Worm (Caenorhabditis elegans) whole organism, L1 larva: ENCODE results near the gene ttr-7.

Experiments
- C16A3.4 ChIP-seq: fragments of 150-350 bp; optimal IDR thresholded peaks from 2 replicates; lab custom pipeline; 2014; ENCODE audit warnings: missing biosample characterization, missing genetic modification characterization
- C34B4.2 ChIP-seq: sonication (generic microtip); optimal IDR thresholded peaks from 2 replicates; lab custom pipeline; 2017; ENCODE audit warnings: mild to moderate bottlenecking, missing genetic modification characterization, missing compliant biosample characterization
- F16B12.6 ChIP-seq: fragments of 150-350 bp; optimal IDR thresholded peaks from 2 replicates; lab custom pipeline; 2014; ENCODE audit warnings: missing biosample characterization, missing genetic modification characterization
- aha-1 ChIP-seq: fragments of 150-350 bp; optimal IDR thresholded peaks from 2 replicates; lab custom pipeline; 2014; ENCODE audit warnings: missing biosample characterization, missing genetic modification characterization
- alr-1 ChIP-seq: fragments of 200-800 bp; sonication (Bioruptor generic); optimal IDR thresholded peaks from 2 replicates; lab custom pipeline; 2018; ENCODE audit warnings: borderline replicate concordance, mild to moderate bottlenecking, missing genetic modification characterization, missing compliant biosample characterization
- ama-1 ChIP-seq: fragments of 150-350 bp; optimal IDR thresholded peaks from 2 replicates; lab custom pipeline; 2014
- blmp-1 ChIP-seq: fragments of 150-350 bp; optimal IDR thresholded peaks from 2 replicates; lab custom pipeline; 2014; ENCODE audit warnings: missing biosample characterization, missing genetic modification characterization
- ceh-63 ChIP-seq: fragments of 200-800 bp; sonication (Bioruptor generic); optimal IDR thresholded peaks from 2 replicates; lab custom pipeline; 2018; ENCODE audit warnings: mild to moderate bottlenecking, missing genetic modification characterization, missing compliant biosample characterization
- ceh-8 ChIP-seq: fragments of 200-800 bp; sonication (Bioruptor generic); optimal IDR thresholded peaks from 2 replicates; lab custom pipeline; 2018; ENCODE audit warnings: mild to moderate bottlenecking, missing genetic modification characterization, moderate library complexity, missing compliant biosample characterization
- ceh-82 ChIP-seq, 3 experiments: fragments of 150-350 bp in 1 of 3; sonication (generic microtip) in 2 of 3; optimal IDR thresholded peaks; 2 replicates each; lab custom pipeline; 2014 to 2017; ENCODE audit warnings: missing biosample characterization in 3 of 3, missing genetic modification characterization in 3 of 3
- ceh-88 ChIP-seq: fragments of 200-800 bp; sonication (Bioruptor generic); IDR thresholded peaks from 2 replicates; pipeline ENCODE4 v1.3.6; 2022; ENCODE audit warnings: missing genetic modification characterization, missing compliant biosample characterization
- ceh-90 ChIP-seq: sonication (generic microtip); optimal IDR thresholded peaks from 2 replicates; lab custom pipeline; 2016; ENCODE audit warnings: missing genetic modification characterization, missing compliant biosample characterization
- ces-1 ChIP-seq: fragments of 150-350 bp; optimal IDR thresholded peaks from 2 replicates; lab custom pipeline; 2014; ENCODE audit warnings: missing biosample characterization, missing genetic modification reagents, missing genetic modification characterization
- dpl-1 ChIP-seq, 3 experiments: fragments of 150-350 bp in 2 of 3; sonication (generic microtip) in 1 of 3; optimal IDR thresholded peaks; 2 replicates each; lab custom pipeline; 2014 to 2017; ENCODE audit warnings: missing biosample characterization in 3 of 3, missing genetic modification characterization in 3 of 3, missing genetic modification reagents in 3 of 3
- efl-1 ChIP-seq, 4 experiments: fragments of 150-350 bp; optimal IDR thresholded peaks in 3 of 4; peaks in 1 of 4; 1 replicate in 1 of 4; 2 replicates in 3 of 4; lab custom pipeline; 2014; ENCODE audit warnings: missing biosample characterization in 2 of 4, missing genetic modification characterization in 2 of 4, missing genetic modification reagents in 2 of 4
- egl-27 ChIP-seq, 2 experiments: fragments of 150-350 bp in 1 of 2; sonication (generic microtip); optimal IDR thresholded peaks; 3 replicates each; lab custom pipeline; 2017 to 2018; ENCODE audit warnings: missing biosample characterization in 2 of 2, missing genetic modification characterization in 2 of 2, missing genetic modification reagents in 2 of 2
- elt-2 ChIP-seq: sonication (generic microtip); optimal IDR thresholded peaks from 2 replicates; lab custom pipeline; 2016; ENCODE audit warnings: missing genetic modification characterization, mild to moderate bottlenecking, inconsistent platforms, missing compliant biosample characterization, missing genetic modification reagents
- fkh-4 ChIP-seq: sonication (generic microtip); optimal IDR thresholded peaks from 2 replicates; lab custom pipeline; 2016; ENCODE audit warnings: missing compliant biosample characterization, missing genetic modification characterization, borderline replicate concordance
- fos-1 ChIP-seq: fragments of 150-350 bp; optimal IDR thresholded peaks from 2 replicates; lab custom pipeline; 2014; ENCODE audit warnings: missing biosample characterization, missing genetic modification characterization
- hpl-2 ChIP-seq: fragments of 150-350 bp; optimal IDR thresholded peaks from 2 replicates; lab custom pipeline; 2014; ENCODE audit warnings: missing biosample characterization, missing genetic modification reagents, missing genetic modification characterization
- jun-1 ChIP-seq: fragments of 150-350 bp; optimal IDR thresholded peaks from 2 replicates; lab custom pipeline; 2014; ENCODE audit warnings: missing biosample characterization, missing genetic modification reagents, missing genetic modification characterization
- lin-14 ChIP-seq: fragments of 200-800 bp; sonication (Bioruptor generic); optimal IDR thresholded peaks from 2 replicates; lab custom pipeline; 2018; ENCODE audit warnings: mild to moderate bottlenecking, missing genetic modification characterization, moderate library complexity, missing compliant biosample characterization
- lir-3 ChIP-seq: sonication (generic microtip); optimal IDR thresholded peaks from 2 replicates; lab custom pipeline; 2016; ENCODE audit warnings: mild to moderate bottlenecking, missing genetic modification characterization, moderate library complexity, missing compliant biosample characterization; ENCODE audit not compliant: poor library complexity
- mdl-1 ChIP-seq, 2 experiments: fragments of 150-350 bp; optimal IDR thresholded peaks; 2 replicates each; lab custom pipeline; 2014 to 2017; ENCODE audit warnings: missing biosample characterization in 2 of 2, missing genetic modification characterization in 2 of 2, inconsistent platforms in 1 of 2
- mep-1 ChIP-seq: fragments of 150-350 bp; optimal IDR thresholded peaks from 2 replicates; lab custom pipeline; 2014; ENCODE audit warnings: missing biosample characterization, missing genetic modification characterization
- nhr-11 ChIP-seq: fragments of 150-350 bp; optimal IDR thresholded peaks from 2 replicates; lab custom pipeline; 2014; ENCODE audit warnings: missing biosample characterization, missing genetic modification characterization
- nhr-71 ChIP-seq: sonication (generic microtip); optimal IDR thresholded peaks from 2 replicates; lab custom pipeline; 2016; ENCODE audit warnings: mild to moderate bottlenecking, missing genetic modification characterization, moderate library complexity, missing compliant biosample characterization
- nhr-77 ChIP-seq: fragments of 150-350 bp; optimal IDR thresholded peaks from 2 replicates; lab custom pipeline; 2014; ENCODE audit warnings: missing biosample characterization, missing genetic modification characterization
- nhr-84 ChIP-seq: sonication (generic microtip); optimal IDR thresholded peaks from 2 replicates; lab custom pipeline; 2017; ENCODE audit warnings: missing biosample characterization, missing genetic modification characterization
- nhr-85 ChIP-seq: sonication (generic microtip); peaks from one replicate; lab custom pipeline; 2016; ENCODE audit warnings: missing genetic modification characterization, inconsistent platforms, missing compliant biosample characterization
- pax-3 ChIP-seq: fragments of 200-800 bp; sonication (Bioruptor generic); optimal IDR thresholded peaks from 2 replicates; lab custom pipeline; 2018; ENCODE audit warnings: mild to moderate bottlenecking, missing genetic modification characterization, moderate library complexity, missing compliant biosample characterization
- snpc-4 ChIP-seq: fragments of 150-350 bp; optimal IDR thresholded peaks from 2 replicates; lab custom pipeline; 2014; ENCODE audit warnings: missing biosample characterization, missing genetic modification characterization
- snu-23 ChIP-seq: sonication (generic microtip); optimal IDR thresholded peaks from 2 replicates; lab custom pipeline; 2016; ENCODE audit warnings: missing genetic modification characterization, missing compliant biosample characterization
- swsn-7 ChIP-seq: sonication (generic microtip); optimal IDR thresholded peaks from 2 replicates; lab custom pipeline; 2016; ENCODE audit warnings: missing genetic modification characterization, missing compliant biosample characterization
- tbx-2 ChIP-seq: sonication (generic microtip); optimal IDR thresholded peaks from 2 replicates; lab custom pipeline; 2016; ENCODE audit warnings: missing genetic modification characterization, missing compliant biosample characterization
- unc-30 ChIP-seq: sonication (generic microtip); optimal IDR thresholded peaks from 2 replicates; lab custom pipeline; 2017; ENCODE audit warnings: missing biosample characterization, missing genetic modification characterization
- unc-62 ChIP-seq: fragments of 150-350 bp; optimal IDR thresholded peaks from 2 replicates; lab custom pipeline; 2014; ENCODE audit warnings: missing biosample characterization, missing genetic modification reagents, missing genetic modification characterization
- unc-86 ChIP-seq: sonication (generic microtip); optimal IDR thresholded peaks from 2 replicates; lab custom pipeline; 2016; ENCODE audit warnings: missing genetic modification characterization, missing compliant biosample characterization
- unc-98 ChIP-seq: fragments of 200-800 bp; sonication (Bioruptor generic); IDR thresholded peaks from 2 replicates; pipeline ENCODE4 v1.3.6; 2022; ENCODE audit warnings: missing genetic modification characterization, missing compliant biosample characterization
- xbp-1 ChIP-seq: sonication (generic microtip); optimal IDR thresholded peaks from 2 replicates; lab custom pipeline; 2016; ENCODE audit warnings: missing genetic modification characterization, missing compliant biosample characterization
- ztf-11 ChIP-seq, 2 experiments: sonication (generic microtip); optimal IDR thresholded peaks; 2 replicates each; lab custom pipeline; 2016 to 2017; ENCODE audit warnings: missing genetic modification characterization in 2 of 2, missing biosample characterization in 1 of 2, missing compliant biosample characterization in 1 of 2

ttr-7 gene

ce11 chrIII:640198-640803 lies 34.5 kb downstream of the ttr-7 start, which contains the start of the genes tag-266 and tag-267 (continued):
- TF ChIP-seq snpc-4 (tag; lab: Kevin White, UChicago) (peak; percentile 48), jun-1 (tag; lab: Kevin White, UChicago) (peak; percentile 20), lir-3 (no peak)
- TF ChIP-seq, all 84 proteins: peak for 53

- no peak for TF ChIP-seq elt-2 (tag; lab: Kevin White, UChicago)
- no peak for TF ChIP-seq aha-1
- no peak for TF ChIP-seq ztf-11 (tag; optimal IDR thresholded peaks at IDR 0.05; lab: Kevin White, UChicago)
- TF ChIP-seq pax-3 (tag; lab: Kevin White, UChicago), result no peak
- no peak for TF ChIP-seq hpl-2
- no peak for TF ChIP-seq ces-1 (GFP tag; lab: Kevin White, UChicago)
- no peak for TF ChIP-seq nhr-11 (tag; lab: Kevin White, UChicago)
- no peak for TF ChIP-seq egl-27 (tag; optimal IDR thresholded peaks at IDR 0.05; lab: Kevin White, UChicago)
- TF ChIP-seq unc-62, result no peak
- no peak for TF ChIP-seq fos-1 (tag; lab: Kevin White, UChicago)
- TF ChIP-seq nhr-85 (tag; lab: Kevin White, UChicago), result no peak
- TF ChIP-seq mep-1 (tag; lab: Kevin White, UChicago), result no peak
- TF ChIP-seq C16A3.4, result no peak
- TF ChIP-seq fkh-4 (tag; lab: Kevin White, UChicago), result no peak
- TF ChIP-seq, all 84 proteins: peak for 0
These were observed 36.0 kb downstream of the ttr-7 start, which contains the start of gene W06E11.1 for ce11 chrIII:641759-642158. Gene W06E11.1, plus strand, starts transcription at chrIII:642059.

- TF ChIP-seq nhr-84 (tag; lab: Kevin White, UChicago) (no peak), efl-1 (optimal IDR thresholded peaks at IDR 0.05; lab: Kevin White, UChicago) (no peak), efl-1 (GFP tag; optimal IDR thresholded peaks at IDR 0.05 in 1 of 2; lab: Kevin White, UChicago) (peak in 1 of 2 experiments; percentile 76)
- TF ChIP-seq, all 84 proteins: peak for 1
These were observed 38.9 kb downstream of the ttr-7 start for ce11 chrIII:644660-645059.

ce11 chrIII:646454-646853 lies 40.6 kb downstream of the ttr-7 start, which contains the start of gene orai-1:
Gene orai-1, plus strand, starts transcription at chrIII:646754.
- no peak for TF ChIP-seq alr-1
- no peak for TF ChIP-seq C34B4.2 (tag; lab: Kevin White, UChicago)
- no peak for TF ChIP-seq ceh-90 (tag; lab: Kevin White, UChicago)
- no peak for TF ChIP-seq F16B12.6 (tag; lab: Kevin White, UChicago)
- TF ChIP-seq ceh-88 (GFP tag; lab: Robert Waterston, UW), result no peak
- TF ChIP-seq ceh-63 (GFP tag; lab: Kevin White, UChicago), result no peak
- no peak for TF ChIP-seq ceh-8 (GFP tag; lab: Kevin White, UChicago)
- TF ChIP-seq unc-98 (GFP tag; lab: Robert Waterston, UW), result no peak
- no peak for TF ChIP-seq ama-1
- TF ChIP-seq nhr-77 (tag; lab: Kevin White, UChicago), result no peak

ce11 chrIII:647248-647647 lies 41.4 kb downstream of the ttr-7 start:
- TF ChIP-seq lin-14 (GFP tag; lab: Kevin White, UChicago) (peak; percentile 64), efl-1 (optimal IDR thresholded peaks at IDR 0.05; lab: Kevin White, UChicago) (peak; percentile 1 to 62), efl-1 (GFP tag; optimal IDR thresholded peaks at IDR 0.05 in 1 of 2; lab: Kevin White, UChicago) (no peak), xbp-1 (tag; lab: Kevin White, UChicago) (peak; percentile 81), unc-86 (tag; lab: Kevin White, UChicago) (no peak), unc-98 (GFP tag; lab: Robert Waterston, UW) (no peak), swsn-7 (tag; lab: Kevin White, UChicago) (peak; percentile 26), tbx-2 (peak; percentile 7), mdl-1 (tag; optimal IDR thresholded peaks at IDR 0.05; lab: Kevin White, UChicago) (peak in 1 of 2 experiments; percentile 37), dpl-1 (GFP tag; optimal IDR thresholded peaks at IDR 0.05; lab: Kevin White, UChicago) (peak in 1 of 3 experiments; percentile 7), ceh-82 (tag; optimal IDR thresholded peaks at IDR 0.05; lab: Kevin White, UChicago) (peak in 1 of 3 experiments; percentile 25), nhr-71 (tag; lab: Kevin White, UChicago) (peak; percentile 45), C34B4.2 (tag; lab: Kevin White, UChicago) (no peak), blmp-1 (tag; lab: Kevin White, UChicago) (peak; percentile 14), snu-23 (GFP tag; lab: Kevin White, UChicago) (peak; percentile 46), unc-30 (tag; lab: Kevin White, UChicago) (no peak)
- TF ChIP-seq, all 84 proteins: peak for 11
